Worm (Caenorhabditis elegans) whole organism, young adult: ENCODE measurements around the gene M117.3.

Experiments
- B0336.3 ChIP-seq: fragments of 200-800 bp; sonication (Bioruptor generic); IDR thresholded peaks from 2 replicates; pipeline ENCODE4 v1.3.6; 2022; ENCODE audit warnings: missing genetic modification characterization, missing compliant biosample characterization
- D2030.7 ChIP-seq: fragments of 200-800 bp; sonication (Bioruptor generic); IDR thresholded peaks from 2 replicates; pipeline ENCODE4 v1.3.6; 2022; ENCODE audit warnings: missing genetic modification reagents, missing genetic modification characterization, missing compliant biosample characterization
- F23B12.7 ChIP-seq: sonication (generic microtip); optimal IDR thresholded peaks from 2 replicates; lab custom pipeline; 2017; ENCODE audit warnings: missing genetic modification characterization, mild to moderate bottlenecking, missing compliant biosample characterization, antibody characterized with exemption, moderate library complexity; ENCODE audit not compliant: insufficient read depth
- F39B2.1 ChIP-seq: fragments of 200-800 bp; sonication (Bioruptor generic); IDR thresholded peaks from 2 replicates; pipeline ENCODE4 v1.3.6; 2022; ENCODE audit warnings: missing genetic modification reagents, missing genetic modification characterization, missing compliant biosample characterization
- F49E8.2 ChIP-seq: sonication (generic microtip); optimal IDR thresholded peaks from 3 replicates; lab custom pipeline; 2017; ENCODE audit warnings: missing genetic modification characterization, mild to moderate bottlenecking, missing compliant biosample characterization, antibody characterized with exemption, moderate library complexity; ENCODE audit not compliant: insufficient read depth
- F57C9.4 ChIP-seq: sonication (generic microtip); optimal IDR thresholded peaks from 2 replicates; lab custom pipeline; 2017; ENCODE audit warnings: mild to moderate bottlenecking, missing genetic modification characterization, missing compliant biosample characterization
- K12H6.12 ChIP-seq: fragments of 200-800 bp; sonication (Bioruptor generic); optimal IDR thresholded peaks from 2 replicates; lab custom pipeline; 2018; ENCODE audit warnings: mild to moderate bottlenecking, missing genetic modification characterization, missing compliant biosample characterization
- ZK185.1 ChIP-seq: sonication (generic microtip); optimal IDR thresholded peaks from 2 replicates; lab custom pipeline; 2016; ENCODE audit warnings: mild to moderate bottlenecking, missing genetic modification characterization, missing compliant biosample characterization; ENCODE audit not compliant: poor library complexity, severe bottlenecking
- aptf-2 ChIP-seq: fragments of 200-800 bp; sonication (Bioruptor generic); conservative IDR thresholded peaks from 2 replicates; pipeline ENCODE4 v1.3.6; 2022; ENCODE audit warnings: missing genetic modification reagents, missing genetic modification characterization, missing compliant biosample characterization
- attf-3 ChIP-seq: fragments of 200-800 bp; sonication (Bioruptor generic); conservative IDR thresholded peaks from 2 replicates; pipeline ENCODE4 v1.3.6; 2022; ENCODE audit warnings: missing genetic modification reagents, missing genetic modification characterization, missing compliant biosample characterization
- attf-5 ChIP-seq: fragments of 200-800 bp; sonication (Bioruptor generic); optimal IDR thresholded peaks from 2 replicates; lab custom pipeline; 2018; ENCODE audit warnings: mild to moderate bottlenecking, missing genetic modification characterization, missing compliant biosample characterization
- ceh-58 ChIP-seq: fragments of 200-800 bp; sonication (Bioruptor generic); IDR thresholded peaks from 2 replicates; pipeline ENCODE4 v1.3.6; 2022; ENCODE audit warnings: missing genetic modification characterization, missing compliant biosample characterization
- ceh-91 ChIP-seq: fragments of 200-800 bp; sonication (Bioruptor generic); IDR thresholded peaks from 2 replicates; pipeline ENCODE4 v1.3.6; 2022; ENCODE audit warnings: missing genetic modification reagents, missing genetic modification characterization, missing compliant biosample characterization
- chd-7 ChIP-seq: sonication (generic microtip); optimal IDR thresholded peaks from 2 replicates; lab custom pipeline; 2016; ENCODE audit warnings: mild to moderate bottlenecking, missing genetic modification characterization, moderate library complexity, missing compliant biosample characterization
- dox-1 ChIP-seq: fragments of 200-800 bp; sonication (Bioruptor generic); IDR thresholded peaks from 2 replicates; pipeline ENCODE4 v1.3.6; 2022; ENCODE audit warnings: missing genetic modification reagents, missing genetic modification characterization, missing compliant biosample characterization
- dpl-1 ChIP-seq: fragments of 150-350 bp; optimal IDR thresholded peaks from 2 replicates; lab custom pipeline; 2014; ENCODE audit warnings: missing biosample characterization, missing genetic modification reagents, missing genetic modification characterization
- efl-1 ChIP-seq: fragments of 150-350 bp; optimal IDR thresholded peaks from 2 replicates; lab custom pipeline; 2014; ENCODE audit warnings: missing biosample characterization, missing genetic modification reagents, missing genetic modification characterization
- egl-18 ChIP-seq: fragments of 200-800 bp; sonication (Bioruptor generic); IDR thresholded peaks from 2 replicates; pipeline ENCODE4 v1.3.6; 2022; ENCODE audit warnings: missing genetic modification reagents, missing genetic modification characterization, missing compliant biosample characterization
- egl-44 ChIP-seq: fragments of 200-800 bp; sonication (Bioruptor generic); IDR thresholded peaks from 2 replicates; pipeline ENCODE4 v1.3.6; 2022; ENCODE audit warnings: missing genetic modification reagents, missing genetic modification characterization, missing compliant biosample characterization
- egrh-3 ChIP-seq: fragments of 200-800 bp; sonication (Bioruptor generic); IDR thresholded peaks from 2 replicates; pipeline ENCODE4 v1.3.6; 2022; ENCODE audit warnings: missing genetic modification reagents, missing genetic modification characterization, missing compliant biosample characterization
- ekl-4 ChIP-seq: fragments of 200-800 bp; sonication (Bioruptor generic); IDR thresholded peaks from 2 replicates; pipeline ENCODE4 v1.3.6; 2022; ENCODE audit warnings: missing genetic modification reagents, missing genetic modification characterization, missing compliant biosample characterization
- lin-26 ChIP-seq: fragments of 200-800 bp; sonication (Bioruptor generic); IDR thresholded peaks from 2 replicates; pipeline ENCODE4 v1.3.6; 2022; ENCODE audit warnings: missing genetic modification reagents, missing genetic modification characterization, missing compliant biosample characterization
- lin-35 ChIP-seq, 3 experiments: fragments of 150-350 bp in 2 of 3; sonication (generic microtip) in 1 of 3; optimal IDR thresholded peaks; 2 replicates each; lab custom pipeline; 2014 to 2018; ENCODE audit warnings: missing biosample characterization in 3 of 3, missing genetic modification characterization in 3 of 3, missing genetic modification reagents in 3 of 3
- lin-54 ChIP-seq: fragments of 200-800 bp; sonication (Bioruptor generic); optimal IDR thresholded peaks from 2 replicates; lab custom pipeline; 2018; ENCODE audit warnings: mild to moderate bottlenecking, missing genetic modification characterization, missing compliant biosample characterization
- lir-1 ChIP-seq: fragments of 200-800 bp; sonication (Bioruptor generic); conservative IDR thresholded peaks from 2 replicates; pipeline ENCODE4 v1.3.6; 2022; ENCODE audit warnings: missing genetic modification reagents, missing genetic modification characterization, missing compliant biosample characterization
- lsl-1 ChIP-seq: fragments of 200-800 bp; sonication (Bioruptor generic); optimal IDR thresholded peaks from 2 replicates; lab custom pipeline; 2018; ENCODE audit warnings: mild to moderate bottlenecking, missing genetic modification characterization, moderate library complexity, missing compliant biosample characterization
- lsy-27 ChIP-seq: sonication (generic microtip); optimal IDR thresholded peaks from 2 replicates; lab custom pipeline; 2017; ENCODE audit warnings: missing genetic modification characterization, mild to moderate bottlenecking, missing compliant biosample characterization, antibody characterized with exemption, missing genotype, borderline replicate concordance; ENCODE audit not compliant: insufficient read depth
- madf-6 ChIP-seq: fragments of 200-800 bp; sonication (Bioruptor generic); IDR thresholded peaks from 2 replicates; pipeline ENCODE4 v1.3.6; 2022; ENCODE audit warnings: missing genetic modification reagents, missing genetic modification characterization, missing compliant biosample characterization
- madf-8 ChIP-seq: fragments of 200-800 bp; sonication (Bioruptor generic); conservative IDR thresholded peaks from 2 replicates; pipeline ENCODE4 v1.3.6; 2022; ENCODE audit warnings: missing genetic modification reagents, missing genetic modification characterization, missing compliant biosample characterization
- mcd-1 ChIP-seq: fragments of 200-800 bp; sonication (Bioruptor generic); IDR thresholded peaks from 2 replicates; pipeline ENCODE4 v1.3.6; 2022; ENCODE audit warnings: missing genetic modification reagents, missing genetic modification characterization, missing compliant biosample characterization
- mes-4 ChIP-seq: sonication (generic microtip); optimal IDR thresholded peaks from 2 replicates; lab custom pipeline; 2016; ENCODE audit warnings: missing genotype, missing genetic modification characterization, missing compliant biosample characterization
- mxl-1 ChIP-seq: sonication (generic microtip); optimal IDR thresholded peaks from 2 replicates; lab custom pipeline; 2016; ENCODE audit warnings: missing genetic modification characterization, missing compliant biosample characterization
- nfya-1 ChIP-seq: sonication (generic microtip); optimal IDR thresholded peaks from 2 replicates; lab custom pipeline; 2017; ENCODE audit warnings: antibody characterized with exemption, missing compliant biosample characterization, missing genetic modification characterization, borderline replicate concordance; ENCODE audit not compliant: insufficient read depth
- nhr-27 ChIP-seq: fragments of 200-800 bp; sonication (Bioruptor generic); optimal IDR thresholded peaks from 2 replicates; lab custom pipeline; 2018; ENCODE audit warnings: mild to moderate bottlenecking, missing genetic modification characterization, moderate library complexity, missing compliant biosample characterization
- nhr-80 ChIP-seq: sonication (generic microtip); optimal IDR thresholded peaks from 2 replicates; lab custom pipeline; 2016; ENCODE audit warnings: missing genetic modification characterization, missing compliant biosample characterization
- rcor-1 ChIP-seq: fragments of 200-800 bp; sonication (Bioruptor generic); IDR thresholded peaks from 2 replicates; pipeline ENCODE4 v1.3.6; 2022; ENCODE audit warnings: missing genetic modification reagents, missing genetic modification characterization, missing compliant biosample characterization
- repo-1 ChIP-seq: sonication (generic microtip); optimal IDR thresholded peaks from 2 replicates; lab custom pipeline; 2017; ENCODE audit warnings: mild to moderate bottlenecking, missing genetic modification characterization, missing compliant biosample characterization
- snpc-1.1 ChIP-seq: sonication (generic microtip); optimal IDR thresholded peaks from 2 replicates; lab custom pipeline; 2017; ENCODE audit warnings: missing genetic modification characterization, mild to moderate bottlenecking, missing compliant biosample characterization, antibody characterized with exemption, moderate library complexity, missing genotype, missing genetic modification reagents; ENCODE audit not compliant: insufficient read depth
- snpc-1.3 ChIP-seq: sonication (generic microtip); optimal IDR thresholded peaks from 2 replicates; lab custom pipeline; 2017; ENCODE audit warnings: missing genetic modification characterization, mild to moderate bottlenecking, missing compliant biosample characterization, antibody characterized with exemption, moderate library complexity, missing genotype, missing genetic modification reagents; ENCODE audit not compliant: insufficient read depth
- snpc-4 ChIP-seq, 5 experiments: fragments of 150-350 bp in 1 of 5; sonication (generic microtip) in 4 of 5; optimal IDR thresholded peaks; 2 replicates each; lab custom pipeline; 2014 to 2018; ENCODE audit warnings: missing genetic modification characterization in 5 of 5, missing biosample characterization in 3 of 5, antibody characterized with exemption in 2 of 5, mild to moderate bottlenecking in 2 of 5, missing compliant biosample characterization in 2 of 5, missing genotype in 2 of 5, moderate library complexity in 2 of 5, missing genetic modification reagents in 1 of 5
- sptf-2 ChIP-seq: fragments of 200-800 bp; sonication (Bioruptor generic); optimal IDR thresholded peaks from 2 replicates; lab custom pipeline; 2018; ENCODE audit warnings: mild to moderate bottlenecking, missing genetic modification characterization, missing compliant biosample characterization
- tbp1 ChIP-seq: fragments of 200-800 bp; sonication (Bioruptor generic); optimal IDR thresholded peaks from 2 replicates; lab custom pipeline; 2018; ENCODE audit warnings: mild to moderate bottlenecking, missing genetic modification characterization, missing compliant biosample characterization
- tlf-1 ChIP-seq: fragments of 200-800 bp; sonication (Bioruptor generic); optimal IDR thresholded peaks from 2 replicates; lab custom pipeline; 2018; ENCODE audit warnings: mild to moderate bottlenecking, missing genetic modification characterization, missing compliant biosample characterization

The M117.3 gene

ce11 chrIV:11855424-11855823 is 33.4 kb downstream of the M117.3 start:
- no peak for TF ChIP-seq lin-26
- TF ChIP-seq B0336.3 (GFP tag; lab: Robert Waterston, UW) = no peak
- TF ChIP-seq sptf-2 (GFP tag; lab: Kevin White, UChicago) = no peak
- TF ChIP-seq ekl-4 (GFP tag; lab: Robert Waterston, UW) = no peak
- TF ChIP-seq aptf-2 (GFP tag; lab: Robert Waterston, UW) = no peak
- TF ChIP-seq nhr-27 (tag; lab: Kevin White, UChicago) = no peak
- no peak for TF ChIP-seq F49E8.2 (tag; lab: Kevin White, UChicago)
- TF ChIP-seq nfya-1 (tag; lab: Kevin White, UChicago) = no peak
- no peak for TF ChIP-seq snpc-1.3
- TF ChIP-seq snpc-1.1 (tag; lab: Kevin White, UChicago) = no peak

DNA sequence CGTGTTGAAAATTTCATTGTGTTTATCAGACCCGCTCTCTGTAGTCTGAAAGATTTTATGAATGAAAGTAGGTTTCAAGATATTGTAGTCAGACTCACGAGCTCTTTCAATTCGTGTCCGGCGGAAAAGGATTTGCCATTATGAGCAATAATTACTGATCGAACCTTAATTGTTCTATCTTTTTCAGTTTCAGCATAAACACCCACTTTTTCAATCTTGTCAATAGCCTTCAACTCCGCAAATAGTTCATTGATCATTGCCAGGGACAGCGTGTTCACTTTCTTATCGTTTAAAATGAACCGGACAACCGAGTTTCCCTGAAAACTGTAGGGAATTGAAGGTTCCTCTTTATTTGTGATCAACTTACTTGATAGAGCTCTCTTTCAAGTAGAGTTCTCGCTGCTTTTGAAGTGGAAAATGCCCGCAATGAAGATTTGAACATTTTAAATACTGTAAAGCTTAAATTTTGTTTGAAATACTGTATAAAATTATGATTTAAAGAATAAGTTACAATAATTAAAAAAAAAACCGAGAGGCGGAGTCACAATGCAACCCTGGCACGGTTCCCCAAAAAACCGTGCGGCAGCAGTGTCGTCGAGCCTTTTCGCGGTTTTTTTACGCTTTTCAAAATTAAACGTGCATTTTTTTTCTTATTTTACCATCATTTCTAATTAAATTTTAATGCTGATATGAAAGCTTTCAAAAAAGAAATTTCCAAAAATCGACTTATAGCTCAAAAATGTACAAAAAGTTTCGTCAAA is 34.1 kb downstream of the M117.3 start, which contains the start of gene ech-2:
Gene ech-2 (minus strand): TSS at position 452 of the 761 bp plus-strand sequence.
- TF ChIP-seq lir-1 (no peak), lin-35 (GFP tag; optimal IDR thresholded peaks at IDR 0.05; lab: Kevin White, UChicago) (peak in 1 of 3 experiments; percentile 31), rcor-1 (no peak), sptf-2 (GFP tag; lab: Kevin White, UChicago) (no peak), attf-3 (GFP tag; lab: Robert Waterston, UW) (no peak), lsl-1 (GFP tag; lab: Kevin White, UChicago) (peak; percentile 27), madf-6 (GFP tag; lab: Robert Waterston, UW) (peak; percentile 41; the same call in 1 of the 2 replicates), ceh-91 (GFP tag; lab: Robert Waterston, UW) (no peak), F57C9.4 (tag; lab: Kevin White, UChicago) (no peak), ceh-58 (GFP tag; lab: Robert Waterston, UW) (no peak), dpl-1 (GFP tag; lab: Kevin White, UChicago) (peak; percentile 3), lin-54 (GFP tag; lab: Kevin White, UChicago) (peak; percentile 7), tlf-1 (GFP tag; lab: Kevin White, UChicago) (no peak), B0336.3 (GFP tag; lab: Robert Waterston, UW) (no peak), chd-7 (tag; lab: Kevin White, UChicago) (no peak), K12H6.12 (tag; lab: Kevin White, UChicago) (no peak), snpc-4 (GFP tag; optimal IDR thresholded peaks at IDR 0.05; lab: Kevin White, UChicago) (peak; percentile 34), snpc-4 (tag; optimal IDR thresholded peaks at IDR 0.05; lab: Kevin White, UChicago) (peak in 1 of 4 experiments; percentile 68), mes-4 (no peak), efl-1 (GFP tag; lab: Kevin White, UChicago) (peak; percentile 66), mcd-1 (GFP tag; lab: Robert Waterston, UW) (peak; percentile 45), ZK185.1 (tag; lab: Kevin White, UChicago) (no peak), D2030.7 (no peak)

DNA sequence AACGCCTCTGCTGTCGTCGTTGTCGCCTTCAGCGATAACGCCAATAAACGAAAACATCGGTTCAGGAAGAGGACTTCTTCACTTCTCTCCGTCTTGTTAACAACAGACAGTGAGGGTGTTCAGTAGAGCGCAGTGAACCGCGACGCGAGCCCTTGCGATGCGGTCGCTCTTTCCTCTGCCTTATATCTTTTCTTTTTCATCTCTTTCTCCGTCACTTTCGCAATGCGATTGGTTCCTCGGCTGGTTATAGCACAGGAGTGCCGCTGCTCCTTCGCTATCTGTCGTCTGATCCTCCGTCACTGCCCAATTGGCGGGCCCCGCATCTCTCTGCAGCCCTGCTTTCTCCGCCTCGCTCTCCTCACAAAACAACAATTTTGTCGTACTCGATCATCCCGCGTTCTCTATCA is 35.2 kb downstream of the M117.3 start:
- TF ChIP-seq nhr-27 (tag; lab: Kevin White, UChicago) (no peak), madf-8 (GFP tag; lab: Robert Waterston, UW) (no peak), attf-5 (GFP tag; lab: Kevin White, UChicago) (peak; percentile 88), lin-54 (GFP tag; lab: Kevin White, UChicago) (no peak), F23B12.7 (tag; lab: Kevin White, UChicago) (no peak), F39B2.1 (GFP tag; lab: Robert Waterston, UW) (no peak), egrh-3 (GFP tag; lab: Robert Waterston, UW) (peak; percentile 74), egl-18 (GFP tag; lab: Robert Waterston, UW) (0 out of 2 replicates have a peak, but pooled peaks have one; percentile 25), lsy-27 (tag; lab: Kevin White, UChicago) (no peak), repo-1 (tag; lab: Kevin White, UChicago) (peak; percentile 25), tbp1 (peak; percentile 39), ekl-4 (GFP tag; lab: Robert Waterston, UW) (no peak), dox-1 (GFP tag; lab: Robert Waterston, UW) (peak; percentile 85), mxl-1 (tag; lab: Kevin White, UChicago) (no peak), nhr-80 (tag; lab: Kevin White, UChicago) (peak; percentile 57), egl-44 (GFP tag; lab: Robert Waterston, UW) (no peak)
